Worm (Caenorhabditis elegans) whole organism, L4/young adult: ENCODE measurements around the gene F46B3.23.

ENCODE experiments used
- W03F9.2 ChIP-seq: fragments of 150-350 bp; optimal IDR thresholded peaks from 2 replicates; lab custom pipeline; 2014; ENCODE audit warnings: missing biosample characterization, missing genetic modification characterization
- dao-5 ChIP-seq: sonication (generic microtip); optimal IDR thresholded peaks from 2 replicates; lab custom pipeline; 2016; ENCODE audit warnings: missing genotype, missing genetic modification characterization, moderate library complexity, missing compliant biosample characterization
- him-1 ChIP-seq: sonication (generic microtip); optimal IDR thresholded peaks from 2 replicates; lab custom pipeline; 2016; ENCODE audit warnings: missing genotype, missing genetic modification reagents, missing genetic modification characterization, missing compliant biosample characterization

Gene F46B3.23

DNA sequence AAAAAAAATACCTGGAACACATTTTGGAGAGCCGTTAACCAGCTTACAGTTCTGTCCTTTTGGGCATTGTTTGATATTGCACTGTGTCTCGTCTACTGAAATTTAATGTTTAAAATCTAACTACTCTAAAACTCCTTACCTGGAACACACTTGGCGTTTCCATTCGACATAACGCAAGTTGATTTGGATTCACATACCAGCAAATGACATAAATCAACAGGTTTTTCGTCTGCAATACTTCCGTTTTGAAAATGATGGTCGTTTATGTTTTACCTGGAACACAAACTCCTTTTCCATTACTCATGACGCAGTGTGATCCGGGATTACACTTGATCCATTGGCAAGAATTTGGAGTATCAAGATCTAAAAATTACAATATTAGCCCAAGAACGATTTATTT lies 18.7 kb upstream of the F46B3.23 start:
- TF ChIP-seq him-1 (tag; lab: Kevin White, UChicago) (no peak), W03F9.2 (no peak), dao-5 (no peak)

DNA sequence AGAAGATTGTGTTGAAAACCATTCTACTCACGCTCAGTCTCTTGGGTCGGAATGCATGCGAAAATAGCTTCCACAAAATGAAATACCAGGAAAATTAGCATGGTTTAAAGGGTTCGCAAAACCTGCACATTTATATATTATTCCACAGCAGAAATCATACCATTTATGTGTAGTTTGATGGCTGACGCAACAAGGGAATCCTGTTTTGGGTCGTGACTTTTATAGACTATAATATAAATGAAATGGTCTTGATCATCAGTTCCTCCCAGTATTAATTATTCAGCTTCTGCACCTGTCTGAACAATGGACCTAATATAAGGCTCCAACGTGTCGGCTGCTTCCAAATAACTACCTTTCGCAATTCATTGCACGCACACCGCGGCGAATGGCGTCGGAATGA lies 16.5 kb upstream of the F46B3.23 start, which contains the start of gene F46B3.8:
F46B3.8 (minus strand) TSS at position 101 of the 400 bp plus-strand sequence.
- no peak for TF ChIP-seq dao-5
- no peak for TF ChIP-seq W03F9.2
- TF ChIP-seq him-1 (tag; lab: Kevin White, UChicago): no peak

DNA sequence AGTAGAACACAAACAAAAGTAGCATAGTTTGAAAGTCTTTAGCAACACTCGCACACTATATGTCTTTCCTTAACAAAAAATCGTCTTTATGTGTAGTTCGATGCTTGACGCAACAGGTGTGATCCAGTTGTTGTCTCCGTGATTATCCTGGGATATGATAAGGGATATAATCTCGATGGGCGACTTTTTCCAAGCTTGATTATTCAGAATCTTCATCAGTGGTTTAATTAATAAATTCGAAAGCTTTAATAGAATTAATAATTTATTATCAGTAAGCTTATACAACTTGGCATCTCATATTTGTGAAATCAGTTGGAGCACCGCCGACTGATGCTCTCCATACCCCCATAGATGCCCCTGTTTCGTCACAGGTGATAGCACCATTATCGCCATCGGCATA lies 12.1 kb upstream of the F46B3.23 start, which contains the start of gene F46B3.7:
F46B3.7 (minus strand) TSS at position 101 of the 400 bp plus-strand sequence.
- TF ChIP-seq W03F9.2 (no peak), dao-5 (no peak), him-1 (tag; lab: Kevin White, UChicago) (no peak)

DNA sequence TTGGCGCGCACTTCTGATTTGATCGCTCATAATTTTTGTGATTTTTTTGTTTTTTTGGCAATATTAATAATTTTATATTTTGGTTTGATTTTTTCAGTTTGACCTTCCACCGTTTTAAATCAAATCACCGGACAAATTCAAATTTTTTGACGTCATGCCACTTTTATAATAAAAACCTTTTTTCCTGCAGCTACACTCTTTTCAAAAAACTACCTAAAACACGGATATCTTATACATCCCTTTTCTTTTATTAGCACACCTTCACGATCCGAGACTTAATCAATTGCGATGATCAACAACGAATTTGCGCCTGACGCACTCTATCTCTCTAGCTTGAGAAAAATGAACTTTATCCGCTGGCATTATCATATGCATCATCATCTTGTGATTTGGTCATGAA lies 3.0 kb upstream of the F46B3.23 start, which contains the start of gene grd-2:
grd-2 (plus strand) TSS at position 301 of the 400 bp plus-strand sequence.
- TF ChIP-seq dao-5 (no peak), W03F9.2 (no peak), him-1 (tag; lab: Kevin White, UChicago) (no peak)

DNA sequence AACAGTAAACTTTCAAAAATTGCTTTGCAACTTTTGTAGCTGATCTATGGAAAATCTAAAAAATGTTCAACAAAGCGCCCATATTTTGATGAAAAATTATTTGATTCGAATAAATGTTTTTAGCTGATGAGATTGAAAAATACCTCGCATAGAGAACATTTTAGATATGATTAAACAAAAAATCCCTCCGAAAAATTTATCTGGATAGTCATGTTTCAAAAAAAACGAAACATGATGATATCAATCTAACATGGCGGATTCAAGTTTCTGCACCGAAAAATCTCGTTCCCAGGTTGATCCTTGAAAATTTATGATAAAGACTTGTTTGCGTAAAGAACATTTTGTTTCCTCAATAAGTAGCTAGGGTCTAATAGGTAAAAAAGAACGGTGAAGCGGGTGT lies 2.2 kb upstream of the F46B3.23 start, which contains the start of gene ttr-12:
ttr-12 (minus strand) TSS at position 101 of the 400 bp plus-strand sequence.
- TF ChIP-seq W03F9.2: no peak
- no peak for TF ChIP-seq him-1 (tag; lab: Kevin White, UChicago)
- no peak for TF ChIP-seq dao-5

DNA sequence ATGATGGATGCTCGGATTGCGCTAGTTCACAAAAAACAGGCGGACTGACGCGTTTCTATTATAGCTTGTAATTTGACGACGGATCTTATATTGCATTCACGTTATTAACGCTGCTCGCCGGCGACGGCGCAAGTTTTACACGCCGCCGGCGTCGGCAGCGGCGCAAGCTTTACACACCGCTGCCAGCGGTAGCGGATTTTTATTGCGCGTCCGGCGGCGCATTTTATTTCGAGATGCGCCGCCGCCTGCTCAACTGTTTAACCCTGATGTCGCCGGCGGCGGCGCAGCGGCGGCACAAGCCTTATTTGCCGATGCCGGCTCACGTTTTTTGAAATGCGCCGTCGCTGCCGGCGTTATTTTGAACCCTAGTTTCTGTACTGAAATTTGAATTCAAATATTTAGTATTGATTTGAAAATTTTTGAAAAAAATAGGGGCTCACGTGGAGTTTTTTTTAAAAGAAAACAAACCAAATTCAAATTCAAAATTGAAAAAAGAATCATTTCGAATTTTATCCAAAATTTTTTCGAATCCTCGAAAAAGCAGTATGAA lies 1.8 kb downstream of the F46B3.23 start, which contains the start of gene ttr-57:
ttr-57 (plus strand) TSS at position 500 of the 550 bp plus-strand sequence.
- TF ChIP-seq W03F9.2: no peak
- TF ChIP-seq him-1 (tag; lab: Kevin White, UChicago): no peak
- no peak for TF ChIP-seq dao-5

DNA sequence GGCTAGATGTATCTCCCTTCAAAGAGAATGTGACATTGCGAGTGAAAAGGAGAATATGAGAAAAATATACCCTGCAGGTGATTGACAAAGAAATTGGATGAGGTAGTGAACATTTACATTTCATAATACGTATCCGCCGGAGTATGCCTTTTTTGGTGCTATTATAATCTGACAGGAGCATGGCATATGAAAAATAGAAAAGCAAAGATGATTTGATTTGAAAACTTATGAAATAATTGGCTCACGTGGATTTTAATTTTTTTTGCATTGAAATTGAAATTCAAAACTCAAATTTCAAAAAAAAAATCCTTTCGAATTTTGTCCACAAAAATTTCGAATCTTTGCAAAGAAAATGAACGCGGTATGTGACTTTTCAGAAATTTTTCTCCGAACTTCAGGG lies 3.5 kb downstream of the F46B3.23 start, which contains the start of gene ttr-11:
ttr-11 (plus strand) TSS at position 301 of the 400 bp plus-strand sequence.
- TF ChIP-seq him-1 (tag; lab: Kevin White, UChicago): no peak
- no peak for TF ChIP-seq W03F9.2

DNA sequence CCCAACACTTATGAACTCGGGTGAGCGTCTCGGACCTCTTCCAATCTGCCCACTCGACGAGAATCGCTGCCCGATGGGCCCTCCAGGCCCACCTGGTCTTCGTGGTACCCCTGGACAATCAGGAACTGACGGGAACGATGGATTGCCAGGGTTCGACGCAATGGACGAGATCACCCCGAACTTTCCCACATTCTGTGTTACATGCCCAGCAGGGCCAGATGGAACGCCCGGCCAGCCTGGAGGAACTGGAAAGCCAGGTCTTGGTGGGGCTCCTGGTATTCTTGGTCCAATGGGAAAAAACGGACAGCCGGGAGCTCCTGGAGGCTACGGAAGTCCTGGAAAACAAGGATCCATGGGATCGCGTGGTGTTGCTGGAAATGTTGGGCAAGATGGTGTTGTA lies 5.8 kb downstream of the F46B3.23 start:
- TF ChIP-seq W03F9.2: no peak

DNA sequence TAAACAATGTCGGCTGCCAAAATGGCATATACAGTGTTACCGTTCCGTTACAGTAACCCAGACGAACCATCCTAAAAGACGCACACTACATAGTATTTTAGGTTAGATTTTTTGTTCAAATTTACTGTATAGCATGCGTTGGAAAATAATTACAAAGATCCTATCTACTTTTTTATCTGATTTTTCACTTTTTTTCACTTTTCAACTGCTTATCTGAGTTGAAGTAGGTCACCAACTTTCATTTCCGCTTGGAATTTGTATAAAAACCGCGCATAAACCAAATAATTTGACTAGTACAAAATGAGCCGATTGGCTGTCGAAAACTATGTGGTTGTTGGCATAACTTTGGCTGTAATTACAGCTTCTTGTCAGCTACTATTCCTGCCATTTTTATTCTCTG lies 6.7 kb downstream of the F46B3.23 start, which contains the start of gene col-163:
col-163 (plus strand) TSS at position 301 of the 400 bp plus-strand sequence.
- TF ChIP-seq dao-5 (no peak), him-1 (tag; lab: Kevin White, UChicago) (no peak), W03F9.2 (no peak)

DNA sequence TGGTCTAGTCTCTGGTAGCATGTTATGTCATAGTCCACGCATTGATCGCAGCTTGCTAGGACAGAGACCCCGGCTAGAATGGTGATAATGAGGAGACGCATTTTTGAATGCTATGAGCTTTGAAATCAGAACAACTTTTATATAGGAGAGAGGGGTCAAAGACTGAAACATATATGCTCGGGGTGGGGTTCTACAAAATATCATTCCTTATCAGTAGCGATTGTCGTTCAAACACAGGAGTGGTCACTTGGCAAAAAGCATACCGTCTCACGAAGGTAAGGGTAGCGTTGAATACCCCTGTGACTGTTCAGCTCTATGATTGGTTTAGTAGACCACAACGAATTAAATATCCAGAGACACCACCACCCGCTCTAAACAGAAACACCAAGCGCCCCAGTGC lies 9.4 kb downstream of the F46B3.23 start, which contains the start of gene F46B3.1:
F46B3.1 (minus strand) TSS at position 101 of the 400 bp plus-strand sequence.
- TF ChIP-seq him-1 (tag; lab: Kevin White, UChicago) (no peak), dao-5 (no peak), W03F9.2 (no peak)

DNA sequence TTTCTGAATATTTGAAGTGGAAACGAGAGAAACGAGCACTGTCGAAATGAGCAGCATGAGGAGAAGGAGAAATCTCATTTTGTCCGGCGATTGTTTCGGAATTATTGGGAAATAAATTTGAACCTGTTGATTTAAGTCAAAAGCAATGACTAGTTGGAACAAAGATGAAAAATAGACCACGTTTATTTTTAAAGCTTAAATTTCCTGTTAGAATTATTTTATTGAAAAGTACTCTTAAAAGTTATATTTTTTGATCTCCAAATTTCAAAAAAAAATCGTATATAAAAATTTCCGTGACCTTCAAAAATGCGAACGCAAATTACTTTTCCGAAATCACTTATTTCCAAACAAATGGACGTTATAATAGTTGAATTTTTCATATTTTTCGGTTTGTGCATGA lies 10.9 kb downstream of the F46B3.23 start, which contains the start of gene F26F2.11:
F26F2.11 (minus strand) TSS at position 101 of the 400 bp plus-strand sequence.
- TF ChIP-seq dao-5 (no peak), W03F9.2 (no peak), him-1 (tag; lab: Kevin White, UChicago) (no peak)

DNA sequence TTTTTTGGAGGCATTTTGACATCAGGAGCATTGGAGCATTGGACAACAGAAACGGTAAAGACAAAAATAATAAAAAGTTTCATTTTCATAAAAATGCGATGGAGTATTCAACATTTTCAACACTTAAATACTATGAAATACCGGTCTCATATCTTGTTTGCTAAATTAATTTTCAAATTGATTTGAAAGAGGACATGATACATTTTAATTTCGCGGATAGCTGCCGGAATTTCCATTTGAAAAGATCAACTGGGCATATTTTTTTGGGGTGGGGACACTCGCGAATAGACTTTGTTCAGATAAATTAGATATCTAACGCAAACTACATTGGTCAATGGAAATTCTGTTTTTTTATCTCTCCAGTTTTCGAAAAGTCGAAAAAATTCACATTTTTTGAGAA lies 11.8 kb downstream of the F46B3.23 start, which contains the start of gene F26F2.10:
F26F2.10 (minus strand) TSS at position 101 of the 400 bp plus-strand sequence.
- TF ChIP-seq W03F9.2 (no peak), him-1 (tag; lab: Kevin White, UChicago) (no peak), dao-5 (no peak)

DNA sequence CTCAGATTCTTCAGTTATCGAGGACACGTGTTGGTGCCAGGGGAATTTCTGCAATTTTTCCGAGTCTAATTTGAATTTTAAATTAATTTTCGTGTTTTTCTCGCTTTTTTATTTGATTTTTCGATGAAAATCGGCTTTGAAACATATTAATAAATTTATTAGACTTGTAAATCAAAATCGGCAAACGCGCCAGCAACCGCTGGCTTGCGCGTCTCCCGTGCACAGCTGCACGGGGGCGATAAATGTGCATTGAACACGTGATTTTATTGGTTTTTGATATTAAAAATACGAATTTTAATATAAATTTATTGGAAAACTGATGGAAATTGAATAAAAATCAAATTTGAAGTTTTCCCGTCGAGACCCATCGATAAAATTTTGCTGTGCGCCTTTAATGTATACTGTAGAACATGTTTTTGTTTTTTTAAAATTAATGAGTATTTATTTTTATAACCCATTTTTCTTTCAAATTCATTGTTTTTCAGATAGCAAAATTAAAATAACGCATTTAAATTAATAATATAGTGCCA lies 25.9 kb downstream of the F46B3.23 start, which contains the start of gene F26F2.7:
F26F2.7 (plus strand) TSS at position 480 of the 530 bp plus-strand sequence.
- TF ChIP-seq W03F9.2: peak; percentile 95
- TF ChIP-seq him-1 (tag; lab: Kevin White, UChicago): peak; percentile 1
- no peak for TF ChIP-seq dao-5

DNA sequence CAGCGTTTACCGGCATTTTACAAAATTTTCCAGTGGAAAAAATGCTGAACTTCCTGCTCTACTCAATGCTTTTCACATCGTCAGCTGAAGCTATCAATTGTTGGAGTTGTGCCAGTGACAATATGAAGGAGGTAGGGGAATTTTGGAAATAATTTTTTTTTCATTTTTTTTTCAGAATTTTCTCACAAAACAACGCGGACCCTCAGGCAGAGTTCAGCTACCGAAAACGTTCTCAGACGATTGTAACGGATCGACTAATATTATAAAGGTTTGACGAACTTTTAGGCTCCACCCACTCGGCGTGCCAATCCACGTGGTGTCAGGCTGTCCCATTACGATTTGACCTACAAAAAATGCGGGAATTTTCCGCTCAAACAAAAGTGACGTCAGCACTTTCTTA lies 27.0 kb downstream of the F46B3.23 start, which contains the start of gene F26F2.8:
F26F2.8 (plus strand) TSS at position 13 of the 400 bp plus-strand sequence.
- TF ChIP-seq W03F9.2 (no peak), dao-5 (no peak), him-1 (tag; lab: Kevin White, UChicago) (no peak)

DNA sequence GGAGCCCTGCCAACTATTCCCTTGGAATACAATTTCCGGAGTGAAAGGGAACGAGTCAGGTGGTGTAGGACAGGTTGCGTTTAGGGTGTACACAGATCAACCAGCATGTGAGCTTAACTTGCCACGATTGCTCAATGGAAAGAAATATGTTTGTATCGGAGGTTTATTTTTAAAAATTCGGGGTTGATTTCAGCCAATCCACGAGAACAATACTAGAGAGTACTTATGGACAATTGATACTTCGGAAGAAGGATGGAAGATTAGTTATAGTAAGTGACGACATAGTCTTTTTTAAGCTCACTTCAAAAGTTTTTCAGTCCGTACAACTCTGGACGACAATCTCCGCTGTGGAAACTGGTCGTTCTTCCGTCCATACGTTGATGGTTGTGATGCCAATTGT lies 31.6 kb downstream of the F46B3.23 start:
- TF ChIP-seq W03F9.2 (no peak), him-1 (tag; lab: Kevin White, UChicago) (no peak), dao-5 (no peak)
